Worm (Caenorhabditis elegans): ENCODE measurements around the gene F58F12.2.

The F58F12.2 gene

ce11 chrII:6360822-6361221 lies 27.0 kb downstream of the F58F12.2 start, which contains the start of gene K10B2.4:
TSS of gene K10B2.4 (minus strand) at chrII:6360959.
- TF ChIP-seq tbx-2 (tag; optimal IDR thresholded peaks at IDR 0.05) = peak; percentile 62
- peak; percentile 8 for TF ChIP-seq ztf-4 (tag; optimal IDR thresholded peaks at IDR 0.05)
- peak; percentile 6 for TF ChIP-seq fkh-8 (tag; optimal IDR thresholded peaks at IDR 0.05)
- peak; percentile 82 for TF ChIP-seq nhr-20 (tag; optimal IDR thresholded peaks at IDR 0.05)
- peak; percentile 56 to 77 (median 75) for TF ChIP-seq dpl-1 (GFP tag; optimal IDR thresholded peaks at IDR 0.05)
- no peak for TF ChIP-seq nhr-76 (tag; optimal IDR thresholded peaks at IDR 0.05)
- peak; percentile 77 to 79 for TF ChIP-seq efl-1 (optimal IDR thresholded peaks at IDR 0.05)
- TF ChIP-seq efl-1 (GFP tag; optimal IDR thresholded peaks at IDR 0.05 in 1 of 2) = peak; percentile 64 to 97
- peak; percentile 53 for TF ChIP-seq dsc-1 (tag; optimal IDR thresholded peaks at IDR 0.05)
- TF ChIP-seq sox-4 (tag; optimal IDR thresholded peaks at IDR 0.05) = no peak
- peak; percentile 78 for TF ChIP-seq C16A3.4 (tag; optimal IDR thresholded peaks at IDR 0.05)
- TF ChIP-seq skn-1 (tag; optimal IDR thresholded peaks at IDR 0.05) = peak; percentile 35
- TF ChIP-seq unc-86 (tag; optimal IDR thresholded peaks at IDR 0.05) = peak; percentile 31
- peak; percentile 65 for TF ChIP-seq mep-1 (tag; optimal IDR thresholded peaks at IDR 0.05)
- peak; percentile 94 for TF ChIP-seq blmp-1 (tag; optimal IDR thresholded peaks at IDR 0.05)
- no peak for TF ChIP-seq pag-3 (tag; optimal IDR thresholded peaks at IDR 0.05; ENCODE audit: borderline replicate concordance, insufficient read depth)
- peak; percentile 82 for TF ChIP-seq lin-14 (GFP tag; optimal IDR thresholded peaks at IDR 0.05)
- TF ChIP-seq C04F5.9 (tag; optimal IDR thresholded peaks at IDR 0.05) = peak; percentile 5
- peak; percentile 74 for TF ChIP-seq nhr-47 (tag; optimal IDR thresholded peaks at IDR 0.05)
- TF ChIP-seq F16B12.6 (tag; optimal IDR thresholded peaks at IDR 0.05) = peak; percentile 14
- peak; percentile 66 for TF ChIP-seq xbp-1 (tag; optimal IDR thresholded peaks at IDR 0.05)
- peak; percentile 70 to 87 for TF ChIP-seq lin-35 (GFP tag; optimal IDR thresholded peaks at IDR 0.05)
- peak; percentile 49 for TF ChIP-seq nhr-77 (tag; optimal IDR thresholded peaks at IDR 0.05)
- 0 out of 2 replicates have a peak, but pooled peaks have one; percentile 34 for TF ChIP-seq grh-1 (GFP tag; IDR thresholded peaks at IDR 0.05)
- peak; percentile 77 for TF ChIP-seq nhr-71 (tag; optimal IDR thresholded peaks at IDR 0.05)
- no peak for TF ChIP-seq aha-1 (tag; optimal IDR thresholded peaks at IDR 0.05)
- no peak for TF ChIP-seq jun-1 (tag; optimal IDR thresholded peaks at IDR 0.05)
- TF ChIP-seq lir-3 (tag; optimal IDR thresholded peaks at IDR 0.05; ENCODE audit: poor library complexity) = peak; percentile 3
- peak; percentile 65 for TF ChIP-seq lin-13 (GFP tag; optimal IDR thresholded peaks at IDR 0.05)
- TF ChIP-seq ceh-82 (tag; optimal IDR thresholded peaks at IDR 0.05) = peak; percentile 35 to 50 (median 40)
- peak; percentile 9 for TF ChIP-seq hpl-2 (GFP tag; optimal IDR thresholded peaks at IDR 0.05)
- TF ChIP-seq sup-37 (GFP tag; optimal IDR thresholded peaks at IDR 0.05) = no peak
- TF ChIP-seq fos-1 (tag; optimal IDR thresholded peaks at IDR 0.05) = peak; percentile 36
- TF ChIP-seq elt-3 (tag; optimal IDR thresholded peaks at IDR 0.05) = peak in 1 of 6 experiments; percentile 37
- peak; percentile 54 for TF ChIP-seq nhr-90 (tag; optimal IDR thresholded peaks at IDR 0.05; ENCODE audit: poor library complexity)
- TF ChIP-seq nhr-84 (tag; optimal IDR thresholded peaks at IDR 0.05) = no peak
- no peak for TF ChIP-seq hlh-17 (GFP tag; optimal IDR thresholded peaks at IDR 0.05; ENCODE audit: borderline replicate concordance)
- peak; percentile 78 for TF ChIP-seq rnt-1 (tag; optimal IDR thresholded peaks at IDR 0.05)
- peak; percentile 72 to 85 for TF ChIP-seq lsy-2 (tag; optimal IDR thresholded peaks at IDR 0.05)
- TF ChIP-seq snu-23 (GFP tag; optimal IDR thresholded peaks at IDR 0.05) = peak; percentile 83
- TF ChIP-seq lin-39 (tag; optimal IDR thresholded peaks at IDR 0.05) = peak; percentile 15
- peak; percentile 12 for TF ChIP-seq lin-15B (tag; optimal IDR thresholded peaks at IDR 0.05)
- peak; percentile 23 for TF ChIP-seq irx-1 (tag; optimal IDR thresholded peaks at IDR 0.05)
- TF ChIP-seq sptf-1 (tag; optimal IDR thresholded peaks at IDR 0.05) = no peak
- TF ChIP-seq unc-130 (tag; optimal IDR thresholded peaks at IDR 0.05) = peak; percentile 75
- TF ChIP-seq nhr-85 (tag) = peak; percentile 2
- peak; percentile 54 for TF ChIP-seq nhr-19 (GFP tag; conservative IDR thresholded peaks at IDR 0.05)
- TF ChIP-seq zag-1 (tag; optimal IDR thresholded peaks at IDR 0.05) = no peak
- TF ChIP-seq ama-1 (optimal IDR thresholded peaks at IDR 0.05) = peak; percentile 22
- TF ChIP-seq swsn-7 (tag; optimal IDR thresholded peaks at IDR 0.05) = peak; percentile 72
- TF ChIP-seq snpc-4 (tag; optimal IDR thresholded peaks at IDR 0.05) = peak; percentile 53
